Worm (Caenorhabditis elegans) whole organism, early embryonic: ENCODE measurements around the gene ceh-53.

ENCODE experiments used
- B0310.2 ChIP-seq: sonication (generic microtip); optimal IDR thresholded peaks from 2 replicates; lab custom pipeline; 2016; ENCODE audit warnings: mild to moderate bottlenecking, missing genetic modification characterization, missing compliant biosample characterization
- F13C5.2 ChIP-seq: sonication (generic microtip); optimal IDR thresholded peaks from 2 replicates; lab custom pipeline; 2017; ENCODE audit warnings: mild to moderate bottlenecking, missing genetic modification characterization, inconsistent platforms, missing compliant biosample characterization
- ama-1 ChIP-seq: fragments of 150-350 bp; optimal IDR thresholded peaks from 2 replicates; lab custom pipeline; 2014
- ceh-13 ChIP-seq: fragments of 200-800 bp; sonication (Bioruptor generic); optimal IDR thresholded peaks from 2 replicates; lab custom pipeline; 2018; ENCODE audit warnings: mild to moderate bottlenecking, missing genetic modification characterization, missing compliant biosample characterization
- ets-7 ChIP-seq: sonication (generic microtip); optimal IDR thresholded peaks from 2 replicates; lab custom pipeline; 2016; ENCODE audit warnings: missing genotype, missing genetic modification characterization, missing compliant biosample characterization
- flt-1 ChIP-seq: fragments of 200-800 bp; sonication (Bioruptor generic); IDR thresholded peaks from 2 replicates; pipeline ENCODE4 v1.3.6; 2022; ENCODE audit warnings: missing genetic modification characterization, missing compliant biosample characterization
- hmbx-1 ChIP-seq: sonication (generic microtip); optimal IDR thresholded peaks from 2 replicates; lab custom pipeline; 2016; ENCODE audit warnings: mild to moderate bottlenecking, missing genetic modification characterization, missing compliant biosample characterization
- pes-1 ChIP-seq: fragments of 200-800 bp; sonication (Bioruptor generic); IDR thresholded peaks from 2 replicates; pipeline ENCODE4 v1.3.6; 2022; ENCODE audit warnings: missing genetic modification reagents, missing genetic modification characterization, missing compliant biosample characterization
- scrt-1 ChIP-seq: fragments of 200-800 bp; sonication (Bioruptor generic); IDR thresholded peaks from 2 replicates; pipeline ENCODE4 v1.3.6; 2022; ENCODE audit warnings: missing genetic modification characterization, missing compliant biosample characterization
- sea-1 ChIP-seq: fragments of 200-800 bp; sonication (Bioruptor generic); conservative IDR thresholded peaks from 2 replicates; pipeline ENCODE4 v1.3.6; 2022; ENCODE audit warnings: missing genetic modification characterization, missing compliant biosample characterization
- tbx-11 ChIP-seq: fragments of 200-800 bp; sonication (Bioruptor generic); IDR thresholded peaks from 2 replicates; pipeline ENCODE4 v1.3.6; 2022; ENCODE audit warnings: missing genetic modification characterization, missing compliant biosample characterization
- tbx-37 ChIP-seq: fragments of 200-800 bp; sonication (Bioruptor generic); conservative IDR thresholded peaks from 2 replicates; pipeline ENCODE4 v1.3.6; 2022; ENCODE audit warnings: missing genetic modification reagents, missing genetic modification characterization, missing compliant biosample characterization
- tra-4 ChIP-seq: sonication (generic microtip); optimal IDR thresholded peaks from 2 replicates; lab custom pipeline; 2017; ENCODE audit warnings: missing genetic modification characterization, missing compliant biosample characterization

- TF ChIP-seq flt-1 (GFP tag; lab: Robert Waterston, UW) (no peak), tbx-37 (GFP tag; lab: Robert Waterston, UW) (no peak), ets-7 (tag; lab: Kevin White, UChicago) (no peak), sea-1 (GFP tag; lab: Robert Waterston, UW) (no peak), pes-1 (GFP tag; lab: Robert Waterston, UW) (no peak), scrt-1 (GFP tag; lab: Robert Waterston, UW) (no peak), B0310.2 (tag; lab: Kevin White, UChicago) (no peak), ceh-13 (GFP tag; lab: Kevin White, UChicago) (no peak), ama-1 (lab: Kevin White, UChicago) (no peak), tbx-11 (no peak), tra-4 (tag; lab: Kevin White, UChicago) (no peak), hmbx-1 (tag; lab: Kevin White, UChicago) (no peak), F13C5.2 (no peak)
Observed at ce11 chrIV:3453346-3453745, 44.7 kb upstream of the ceh-53 start, which contains the start of gene srz-23.
